Fruit fly (Drosophila melanogaster): Measurements from ENCODE around the gene Syp.

The Syp gene

DNA sequence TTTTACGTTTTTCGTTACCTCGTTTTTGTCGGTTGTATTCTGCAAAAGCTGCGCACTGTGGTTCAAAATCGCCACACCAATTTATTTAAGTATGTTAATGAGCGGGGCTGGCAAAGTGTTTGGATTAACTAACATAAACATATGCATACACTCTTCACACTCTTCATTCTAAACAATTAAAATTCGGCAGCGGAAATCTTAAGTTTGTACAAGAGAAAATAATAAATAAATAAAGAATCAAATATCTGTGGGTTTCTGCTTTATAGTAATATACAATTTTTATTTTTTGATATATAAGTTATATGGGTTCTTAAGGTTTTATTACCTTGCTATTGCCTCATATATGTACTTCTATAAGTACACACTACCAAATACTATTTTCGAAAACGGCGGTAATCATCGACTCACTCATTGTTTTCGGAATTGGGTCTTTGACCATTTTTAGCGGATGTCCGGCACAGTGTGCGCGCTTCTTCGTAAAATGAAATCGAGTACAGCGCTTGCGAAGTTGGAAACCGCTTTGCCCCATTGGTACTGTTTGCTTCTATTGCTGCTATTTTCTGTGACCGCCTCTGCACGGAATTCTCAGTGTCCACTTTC, 79.8 kb downstream of the Syp start (continued):
- TF ChIP-seq Blimp-1 (GFP tag; optimal IDR thresholded peaks at IDR 0.05) (no peak), CG34406 (GFP tag; optimal IDR thresholded peaks at IDR 0.05) (peak; percentile 27), spab (GFP tag; optimal IDR thresholded peaks at IDR 0.05) (peak; percentile 13), CG11902 (GFP tag; optimal IDR thresholded peaks at IDR 0.05) (no peak), Eip75B (GFP tag; optimal IDR thresholded peaks at IDR 0.05) (no peak), dsx (GFP tag; optimal IDR thresholded peaks at IDR 0.05; ENCODE audit: poor library complexity, severe bottlenecking) (no peak), Sox15 (GFP tag; optimal IDR thresholded peaks at IDR 0.05) (no peak), cyc (GFP tag; optimal IDR thresholded peaks at IDR 0.05) (no peak), CG32006 (GFP tag; optimal IDR thresholded peaks at IDR 0.05) (peak; percentile 83), eg (GFP tag; IDR thresholded peaks at IDR 0.05) (no peak), CG15336 (GFP tag; IDR thresholded peaks at IDR 0.05) (no peak), CG11294 (GFP tag; IDR thresholded peaks at IDR 0.05) (no peak), CG1621 (tag; optimal IDR thresholded peaks at IDR 0.05) (no peak), Hr4 (GFP tag; optimal IDR thresholded peaks at IDR 0.05) (peak; percentile 49), OdsH (GFP tag; optimal IDR thresholded peaks at IDR 0.05) (peak; percentile 44), fd85E (GFP tag; optimal IDR thresholded peaks at IDR 0.05) (no peak), CG31627 (GFP tag; optimal IDR thresholded peaks at IDR 0.05) (no peak), CG6808 (GFP tag; optimal IDR thresholded peaks at IDR 0.05) (no peak), topi (GFP tag; optimal IDR thresholded peaks at IDR 0.05) (peak; percentile 4), CG6792 (GFP tag; optimal IDR thresholded peaks at IDR 0.05) (no peak), CG10669 (GFP tag; optimal IDR thresholded peaks at IDR 0.05) (no peak), svp (GFP tag) (peak; percentile 75), CG6276 (GFP tag; optimal IDR thresholded peaks at IDR 0.05) (peak; percentile 49), pdm3 (GFP tag; optimal IDR thresholded peaks at IDR 0.05) (peak; percentile 12), vri (GFP tag; optimal IDR thresholded peaks at IDR 0.05) (no peak), Sox102F (GFP tag; optimal IDR thresholded peaks at IDR 0.05) (no peak), CG11762 (GFP tag; optimal IDR thresholded peaks at IDR 0.05; ENCODE audit: insufficient read depth) (no peak), ss (GFP tag; optimal IDR thresholded peaks at IDR 0.05) (no peak), fd59A (GFP tag; optimal IDR thresholded peaks at IDR 0.05) (peak; percentile 26), lz (GFP tag; optimal IDR thresholded peaks at IDR 0.05) (no peak), Met (GFP tag; optimal IDR thresholded peaks at IDR 0.05) (peak; percentile 8), CG7368 (GFP tag; optimal IDR thresholded peaks at IDR 0.05) (no peak), CG4318 (GFP tag; optimal IDR thresholded peaks at IDR 0.05) (peak; percentile 58)

- TF ChIP-seq Sox102F (GFP tag; optimal IDR thresholded peaks at IDR 0.05) (no peak), CG9139 (GFP tag; optimal IDR thresholded peaks at IDR 0.05) (no peak), svp (GFP tag) (peak; percentile 58), fkh (GFP tag; optimal IDR thresholded peaks at IDR 0.05) (peak; percentile 57), Lpt (GFP tag; optimal IDR thresholded peaks at IDR 0.05) (no peak), Eip78C (GFP tag) (peak; percentile 67), CG3919 (GFP tag; optimal IDR thresholded peaks at IDR 0.05) (no peak), dac (GFP tag; optimal IDR thresholded peaks at IDR 0.05) (no peak), vri (GFP tag; optimal IDR thresholded peaks at IDR 0.05) (peak; percentile 64), CG11902 (GFP tag; optimal IDR thresholded peaks at IDR 0.05) (peak; percentile 52), lz (GFP tag; optimal IDR thresholded peaks at IDR 0.05) (no peak), CG1621 (tag; optimal IDR thresholded peaks at IDR 0.05) (no peak), CG16779 (tag; optimal IDR thresholded peaks at IDR 0.05) (no peak), Ets96B (tag; optimal IDR thresholded peaks at IDR 0.05) (no peak), esn (GFP tag; optimal IDR thresholded peaks at IDR 0.05) (peak; percentile 4)
Observed at dm6 chr3R:20837242-20837664, 80.7 kb downstream of the Syp start.
